Worm (Caenorhabditis elegans) whole organism, young adult: ENCODE data around the gene F28F8.9.

Experiments
- B0336.3 ChIP-seq: fragments of 200-800 bp; sonication (Bioruptor generic); IDR thresholded peaks from 2 replicates; pipeline ENCODE4 v1.3.6; 2022; ENCODE audit warnings: missing genetic modification characterization, missing compliant biosample characterization
- C17E4.6 ChIP-seq: fragments of 200-800 bp; sonication (Bioruptor generic); IDR thresholded peaks from 2 replicates; pipeline ENCODE4 v1.3.6; 2022; ENCODE audit warnings: missing genetic modification reagents, missing genetic modification characterization, missing compliant biosample characterization
- D2030.7 ChIP-seq: fragments of 200-800 bp; sonication (Bioruptor generic); IDR thresholded peaks from 2 replicates; pipeline ENCODE4 v1.3.6; 2022; ENCODE audit warnings: missing genetic modification reagents, missing genetic modification characterization, missing compliant biosample characterization
- F33H1.4 ChIP-seq: fragments of 200-800 bp; sonication (Bioruptor generic); IDR thresholded peaks from 2 replicates; pipeline ENCODE4 v1.3.6; 2022; ENCODE audit warnings: missing genetic modification reagents, missing genetic modification characterization, missing compliant biosample characterization
- Y56A3A.18 ChIP-seq: fragments of 200-800 bp; sonication (Bioruptor generic); IDR thresholded peaks from 2 replicates; pipeline ENCODE4 v1.3.6; 2022; ENCODE audit warnings: missing genetic modification reagents, missing genetic modification characterization, missing compliant biosample characterization
- Y95B8A.8 ChIP-seq: fragments of 200-800 bp; sonication (Bioruptor generic); IDR thresholded peaks from 2 replicates; pipeline ENCODE4 v1.3.6; 2022; ENCODE audit warnings: missing genetic modification reagents, missing genetic modification characterization, missing compliant biosample characterization
- aptf-2 ChIP-seq: fragments of 200-800 bp; sonication (Bioruptor generic); conservative IDR thresholded peaks from 2 replicates; pipeline ENCODE4 v1.3.6; 2022; ENCODE audit warnings: missing genetic modification reagents, missing genetic modification characterization, missing compliant biosample characterization
- aptf-3 ChIP-seq: fragments of 200-800 bp; sonication (Bioruptor generic); IDR thresholded peaks from 2 replicates; pipeline ENCODE4 v1.3.6; 2022; ENCODE audit warnings: missing genetic modification characterization, missing compliant biosample characterization
- attf-3 ChIP-seq: fragments of 200-800 bp; sonication (Bioruptor generic); conservative IDR thresholded peaks from 2 replicates; pipeline ENCODE4 v1.3.6; 2022; ENCODE audit warnings: missing genetic modification reagents, missing genetic modification characterization, missing compliant biosample characterization
- attf-6 ChIP-seq: fragments of 200-800 bp; sonication (Bioruptor generic); IDR thresholded peaks from 2 replicates; pipeline ENCODE4 v1.3.6; 2022; ENCODE audit warnings: missing genetic modification reagents, missing genetic modification characterization, missing compliant biosample characterization
- bed-1 ChIP-seq: fragments of 200-800 bp; sonication (Bioruptor generic); IDR thresholded peaks from 2 replicates; pipeline ENCODE4 v1.3.6; 2022; ENCODE audit warnings: missing genetic modification reagents, missing genetic modification characterization, missing compliant biosample characterization
- cebp-1 ChIP-seq, 2 experiments: fragments of 200-800 bp in 1 of 2; sonication (Bioruptor generic) in 1 of 2; sonication (generic microtip) in 1 of 2; IDR thresholded peaks in 1 of 2; optimal IDR thresholded peaks in 1 of 2; 2 replicates each; pipeline versions ENCODE4 v1.3.6 to Lab custom; 2017 to 2022; ENCODE audit warnings: missing compliant biosample characterization in 2 of 2, missing genetic modification characterization in 2 of 2, mild to moderate bottlenecking in 1 of 2, missing genetic modification reagents in 1 of 2, moderate library complexity in 1 of 2
- ceh-58 ChIP-seq: fragments of 200-800 bp; sonication (Bioruptor generic); IDR thresholded peaks from 2 replicates; pipeline ENCODE4 v1.3.6; 2022; ENCODE audit warnings: missing genetic modification characterization, missing compliant biosample characterization
- egl-18 ChIP-seq: fragments of 200-800 bp; sonication (Bioruptor generic); IDR thresholded peaks from 2 replicates; pipeline ENCODE4 v1.3.6; 2022; ENCODE audit warnings: missing genetic modification reagents, missing genetic modification characterization, missing compliant biosample characterization
- egrh-3 ChIP-seq: fragments of 200-800 bp; sonication (Bioruptor generic); IDR thresholded peaks from 2 replicates; pipeline ENCODE4 v1.3.6; 2022; ENCODE audit warnings: missing genetic modification reagents, missing genetic modification characterization, missing compliant biosample characterization
- fkh-3 ChIP-seq: sonication (generic microtip); optimal IDR thresholded peaks from 2 replicates; lab custom pipeline; 2016; ENCODE audit warnings: mild to moderate bottlenecking, missing genetic modification characterization, missing compliant biosample characterization
- hlh-26 ChIP-seq: fragments of 200-800 bp; sonication (Bioruptor generic); conservative IDR thresholded peaks from 2 replicates; pipeline ENCODE4 v1.3.6; 2022; ENCODE audit warnings: missing genetic modification reagents, missing genetic modification characterization, missing compliant biosample characterization
- hsf-1 ChIP-seq: fragments of 200-800 bp; sonication (Bioruptor generic); IDR thresholded peaks from 2 replicates; pipeline ENCODE4 v1.3.6; 2022; ENCODE audit warnings: missing genetic modification reagents, missing genetic modification characterization, missing compliant biosample characterization
- let-526 ChIP-seq: fragments of 200-800 bp; sonication (Bioruptor generic); IDR thresholded peaks from 2 replicates; pipeline ENCODE4 v1.3.6; 2022; ENCODE audit warnings: missing genetic modification reagents, missing genetic modification characterization, missing compliant biosample characterization
- let-607 ChIP-seq, 2 experiments: fragments of 200-800 bp in 1 of 2; sonication (Bioruptor generic) in 1 of 2; sonication (generic microtip) in 1 of 2; optimal IDR thresholded peaks; 2 replicates each; lab custom pipeline; 2016 to 2018; ENCODE audit warnings: mild to moderate bottlenecking in 2 of 2, missing compliant biosample characterization in 2 of 2, missing genetic modification characterization in 2 of 2, moderate library complexity in 2 of 2, missing genotype in 1 of 2
- lin-40 ChIP-seq: sonication (generic microtip); optimal IDR thresholded peaks from 2 replicates; lab custom pipeline; 2016; ENCODE audit warnings: missing genetic modification characterization, mild to moderate bottlenecking, missing compliant biosample characterization, missing genotype, missing genetic modification reagents
- lin-54 ChIP-seq: fragments of 200-800 bp; sonication (Bioruptor generic); optimal IDR thresholded peaks from 2 replicates; lab custom pipeline; 2018; ENCODE audit warnings: mild to moderate bottlenecking, missing genetic modification characterization, missing compliant biosample characterization
- lsl-1 ChIP-seq: fragments of 200-800 bp; sonication (Bioruptor generic); optimal IDR thresholded peaks from 2 replicates; lab custom pipeline; 2018; ENCODE audit warnings: mild to moderate bottlenecking, missing genetic modification characterization, moderate library complexity, missing compliant biosample characterization
- madf-6 ChIP-seq: fragments of 200-800 bp; sonication (Bioruptor generic); IDR thresholded peaks from 2 replicates; pipeline ENCODE4 v1.3.6; 2022; ENCODE audit warnings: missing genetic modification reagents, missing genetic modification characterization, missing compliant biosample characterization
- mes-4 ChIP-seq: sonication (generic microtip); optimal IDR thresholded peaks from 2 replicates; lab custom pipeline; 2016; ENCODE audit warnings: missing genotype, missing genetic modification characterization, missing compliant biosample characterization
- nfyb-1 ChIP-seq: fragments of 200-800 bp; sonication (Bioruptor generic); IDR thresholded peaks from 2 replicates; pipeline ENCODE4 v1.3.6; 2022; ENCODE audit warnings: missing genetic modification reagents, missing genetic modification characterization, missing compliant biosample characterization
- nhr-179 ChIP-seq: sonication (generic microtip); optimal IDR thresholded peaks from 2 replicates; lab custom pipeline; 2016; ENCODE audit warnings: mild to moderate bottlenecking, missing genetic modification characterization, missing compliant biosample characterization
- nhr-27 ChIP-seq: fragments of 200-800 bp; sonication (Bioruptor generic); optimal IDR thresholded peaks from 2 replicates; lab custom pipeline; 2018; ENCODE audit warnings: mild to moderate bottlenecking, missing genetic modification characterization, moderate library complexity, missing compliant biosample characterization
- pbrm-1 ChIP-seq: fragments of 200-800 bp; sonication (Bioruptor generic); IDR thresholded peaks from 2 replicates; pipeline ENCODE4 v1.3.6; 2022; ENCODE audit warnings: missing genetic modification reagents, missing genetic modification characterization, missing compliant biosample characterization
- rcor-1 ChIP-seq: fragments of 200-800 bp; sonication (Bioruptor generic); IDR thresholded peaks from 2 replicates; pipeline ENCODE4 v1.3.6; 2022; ENCODE audit warnings: missing genetic modification reagents, missing genetic modification characterization, missing compliant biosample characterization
- repo-1 ChIP-seq: sonication (generic microtip); optimal IDR thresholded peaks from 2 replicates; lab custom pipeline; 2017; ENCODE audit warnings: mild to moderate bottlenecking, missing genetic modification characterization, missing compliant biosample characterization
- sea-2 ChIP-seq: fragments of 200-800 bp; sonication (Bioruptor generic); IDR thresholded peaks from 2 replicates; pipeline ENCODE4 v1.3.6; 2022; ENCODE audit warnings: missing genetic modification characterization, missing compliant biosample characterization
- snpc-1.1 ChIP-seq: sonication (generic microtip); optimal IDR thresholded peaks from 2 replicates; lab custom pipeline; 2017; ENCODE audit warnings: missing genetic modification characterization, mild to moderate bottlenecking, missing compliant biosample characterization, antibody characterized with exemption, moderate library complexity, missing genotype, missing genetic modification reagents; ENCODE audit not compliant: insufficient read depth
- tbp1 ChIP-seq: fragments of 200-800 bp; sonication (Bioruptor generic); optimal IDR thresholded peaks from 2 replicates; lab custom pipeline; 2018; ENCODE audit warnings: mild to moderate bottlenecking, missing genetic modification characterization, missing compliant biosample characterization
- xnd-1 ChIP-seq: sonication (generic microtip); optimal IDR thresholded peaks from 2 replicates; lab custom pipeline; 2016; ENCODE audit warnings: missing genotype, missing genetic modification reagents, missing genetic modification characterization, missing compliant biosample characterization
- ztf-18 ChIP-seq: sonication (generic microtip); optimal IDR thresholded peaks from 2 replicates; lab custom pipeline; 2016; ENCODE audit warnings: missing genotype, mild to moderate bottlenecking, missing genetic modification characterization, missing compliant biosample characterization
- ztf-25 ChIP-seq: fragments of 200-800 bp; sonication (Bioruptor generic); IDR thresholded peaks from 2 replicates; pipeline ENCODE4 v1.3.6; 2022; ENCODE audit warnings: missing genetic modification reagents, missing genetic modification characterization, missing compliant biosample characterization
- ztf-26 ChIP-seq: sonication (generic microtip); optimal IDR thresholded peaks from 2 replicates; lab custom pipeline; 2017; ENCODE audit warnings: missing genetic modification characterization, missing compliant biosample characterization

Gene F28F8.9

ce11 chrV:15537923-15538322 is 40.5 kb downstream of the F28F8.9 start, which contains the start of gene prde-1:
Gene prde-1, plus strand, starts transcription at chrV:15538244.
- peak; percentile 49 for TF ChIP-seq lin-54
- peak; percentile 41; the same call in 1 of the 2 replicates for TF ChIP-seq hsf-1 (GFP tag; lab: Robert Waterston, UW)
- TF ChIP-seq madf-6 = peak; percentile 66
- TF ChIP-seq lsl-1 = peak; percentile 61
- 0 out of 2 replicates have a peak, but pooled peaks have one; percentile 13 for TF ChIP-seq pbrm-1 (GFP tag; lab: Robert Waterston, UW)
- peak; percentile 48 for TF ChIP-seq F33H1.4
- no peak for TF ChIP-seq ztf-26 (tag; lab: Kevin White, UChicago)
- no peak for TF ChIP-seq snpc-1.1 (tag; lab: Kevin White, UChicago)
- TF ChIP-seq rcor-1 (GFP tag; lab: Robert Waterston, UW) = 0 out of 2 replicates have a peak, but pooled peaks have one; percentile 36
- peak; percentile 28 for TF ChIP-seq tbp1 (GFP tag; lab: Kevin White, UChicago)
- TF ChIP-seq ztf-18 (tag; lab: Kevin White, UChicago) = peak; percentile 93
- peak; percentile 50 for TF ChIP-seq D2030.7 (GFP tag; lab: Robert Waterston, UW)
- no peak for TF ChIP-seq nhr-179
- no peak for TF ChIP-seq C17E4.6
- TF ChIP-seq xnd-1 = peak; percentile 43
- TF ChIP-seq egl-18 (GFP tag; lab: Robert Waterston, UW) = no peak
- TF ChIP-seq nhr-27 (tag; lab: Kevin White, UChicago) = no peak
- no peak for TF ChIP-seq cebp-1 (GFP tag; IDR thresholded peaks at IDR 0.05; lab: Robert Waterston, UW)
- TF ChIP-seq cebp-1 (tag; optimal IDR thresholded peaks at IDR 0.05; lab: Kevin White, UChicago) = no peak

ce11 chrV:15536320-15536719 is 42.2 kb downstream of the F28F8.9 start, which contains the start of gene F21A3.4:
Gene F21A3.4, plus strand, starts transcription at chrV:15536620.
- TF ChIP-seq Y56A3A.18 (GFP tag; lab: Robert Waterston, UW) (no peak), bed-1 (GFP tag; lab: Robert Waterston, UW) (no peak), Y95B8A.8 (GFP tag; lab: Robert Waterston, UW) (no peak), sea-2 (no peak), B0336.3 (GFP tag; lab: Robert Waterston, UW) (no peak), rcor-1 (GFP tag; lab: Robert Waterston, UW) (no peak), attf-6 (no peak), ztf-25 (GFP tag; lab: Robert Waterston, UW) (no peak), mes-4 (tag; lab: Kevin White, UChicago) (no peak), egrh-3 (GFP tag; lab: Robert Waterston, UW) (no peak), repo-1 (tag; lab: Kevin White, UChicago) (no peak), hlh-26 (no peak), aptf-2 (GFP tag; lab: Robert Waterston, UW) (no peak), aptf-3 (no peak), let-607 (tag; optimal IDR thresholded peaks at IDR 0.05; lab: Kevin White, UChicago) (no peak), nfyb-1 (GFP tag; lab: Robert Waterston, UW) (no peak)

ce11 chrV:15533864-15534263 is 44.6 kb downstream of the F28F8.9 start, which contains the start of gene F21A3.2:
Gene F21A3.2, minus strand, starts transcription at chrV:15533964.
- TF ChIP-seq aptf-2 (GFP tag; lab: Robert Waterston, UW) (no peak), let-526 (no peak), ceh-58 (GFP tag; lab: Robert Waterston, UW) (no peak), pbrm-1 (GFP tag; lab: Robert Waterston, UW) (no peak), fkh-3 (tag; lab: Kevin White, UChicago) (no peak), lin-40 (tag; lab: Kevin White, UChicago) (no peak), hlh-26 (no peak), attf-3 (GFP tag; lab: Robert Waterston, UW) (no peak)
